Fruit fly (Drosophila melanogaster): Measurements from ENCODE around the gene CG3568.

CG3568 gene

dm6 chrX:4529909-4530308, 12.5 kb upstream of the CG3568 start, which contains the start of gene CG3556 (continued):
- TF ChIP-seq Bdp1 (GFP tag; optimal IDR thresholded peaks at IDR 0.05) (peak; percentile 14), ewg (GFP tag; optimal IDR thresholded peaks at IDR 0.05) (peak; percentile 51), CG31365 (tag; optimal IDR thresholded peaks at IDR 0.05) (peak; percentile 12), CG14965 (GFP tag; optimal IDR thresholded peaks at IDR 0.05; ENCODE audit: borderline replicate concordance) (peak; percentile 99), HLH4C (GFP tag; IDR thresholded peaks at IDR 0.05; ENCODE audit: partially characterized antibody) (peak; percentile 70), danr (GFP tag; IDR thresholded peaks at IDR 0.05) (no peak), CG42726 (GFP tag; IDR thresholded peaks at IDR 0.05; ENCODE audit: partially characterized antibody) (peak; percentile 35; the same call in 1 of the 2 replicates), aop (GFP tag; IDR thresholded peaks at IDR 0.05) (no peak), ind (GFP tag; optimal IDR thresholded peaks at IDR 0.05) (peak; percentile 12), CG9215 (GFP tag; IDR thresholded peaks at IDR 0.05) (peak; percentile 32; the same call in 1 of the 2 replicates), org-1 (GFP tag; optimal IDR thresholded peaks at IDR 0.05) (peak; percentile 7), Ets97D (GFP tag; optimal IDR thresholded peaks at IDR 0.05) (peak; percentile 88), sr (GFP tag; IDR thresholded peaks at IDR 0.05) (peak; percentile 30; the same call in 1 of the 3 replicates), MESR4 (GFP tag; optimal IDR thresholded peaks at IDR 0.05) (no peak), cato (GFP tag; optimal IDR thresholded peaks at IDR 0.05; ENCODE audit: borderline replicate concordance) (peak; percentile 18), CG17612 (GFP tag; IDR thresholded peaks at IDR 0.05) (peak; percentile 31; the same call in 1 of the 2 replicates), her (GFP tag; optimal IDR thresholded peaks at IDR 0.05) (peak; percentile 36), CG11723 (GFP tag; optimal IDR thresholded peaks at IDR 0.05) (no peak), CG10147 (GFP tag; optimal IDR thresholded peaks at IDR 0.05) (no peak), fd64A (GFP tag; optimal IDR thresholded peaks at IDR 0.05) (no peak), CG4360 (GFP tag; IDR thresholded peaks at IDR 0.05) (peak; percentile 11; the same call in 1 of the 2 replicates), lilli (GFP tag; optimal IDR thresholded peaks at IDR 0.05) (peak; percentile 36), dpn (GFP tag; optimal IDR thresholded peaks at IDR 0.05) (peak; percentile 37 to 42), CG34422 (GFP tag; IDR thresholded peaks at IDR 0.05) (peak; percentile 30; the same call in 1 of the 3 replicates), CG2712 (tag; optimal IDR thresholded peaks at IDR 0.05) (no peak), zfh1 (GFP tag; IDR thresholded peaks at IDR 0.05) (peak; percentile 74), CG1602 (GFP tag; optimal IDR thresholded peaks at IDR 0.05) (peak; percentile 27), vvl (GFP tag; IDR thresholded peaks at IDR 0.05) (peak; percentile 78), HmgD (GFP tag; optimal IDR thresholded peaks at IDR 0.05) (peak; percentile 53), Dip3 (GFP tag; optimal IDR thresholded peaks at IDR 0.05) (peak; percentile 7), CG34224 (GFP tag; IDR thresholded peaks at IDR 0.05; ENCODE audit: partially characterized antibody) (peak; percentile 65; the same call in 2 of the 3 replicates), hth (optimal IDR thresholded peaks at IDR 0.05) (no peak), MBD-R2 (GFP tag; IDR thresholded peaks at IDR 0.05) (peak; percentile 55), dmrt11E (tag; optimal IDR thresholded peaks at IDR 0.05) (peak; percentile 23), CG16779 (GFP tag; IDR thresholded peaks at IDR 0.05) (peak; percentile 44; the same call in 1 of the 2 replicates), C15 (GFP tag; IDR thresholded peaks at IDR 0.05) (no peak), E2f1 (GFP tag; IDR thresholded peaks at IDR 0.05) (peak; percentile 29; the same call in 1 of the 2 replicates), Rx (GFP tag; IDR thresholded peaks at IDR 0.05) (peak; percentile 29; the same call in 1 of the 2 replicates), peb (GFP tag; IDR thresholded peaks at IDR 0.05) (0 out of 2 replicates have a peak, but pooled peaks have one; percentile 22), Side (GFP tag; optimal IDR thresholded peaks at IDR 0.05) (peak; percentile 50), CG3847 (GFP tag; IDR thresholded peaks at IDR 0.05) (peak; percentile 60), CG10267 (tag; optimal IDR thresholded peaks at IDR 0.05) (peak; percentile 50), Mes4 (GFP tag; optimal IDR thresholded peaks at IDR 0.05) (peak; percentile 40), ftz-f1 (GFP tag; optimal IDR thresholded peaks at IDR 0.05) (no peak), CTCF (GFP tag; optimal IDR thresholded peaks at IDR 0.05) (peak; percentile 94), Chrac-16 (GFP tag; optimal IDR thresholded peaks at IDR 0.05) (peak; percentile 9), CG8290 (GFP tag; optimal IDR thresholded peaks at IDR 0.05) (peak; percentile 57), CG8290 (tag; optimal IDR thresholded peaks at IDR 0.05) (peak in 1 of 2 experiments; percentile 61), Hand (GFP tag; optimal IDR thresholded peaks at IDR 0.05) (no peak), sd (tag; optimal IDR thresholded peaks at IDR 0.05) (no peak), Ssrp (tag; optimal IDR thresholded peaks at IDR 0.05) (peak; percentile 5), sna (GFP tag; IDR thresholded peaks at IDR 0.05; ENCODE audit: partially characterized antibody) (peak; percentile 32; the same call in 1 of the 2 replicates)
